Fruit fly (Drosophila melanogaster) whole organism, adult: Measurements from ENCODE around the gene Ugt37A2.

Experiments used
- CG12768 ChIP-seq: fragments of 200-800 bp; sonication (Bioruptor generic); optimal IDR thresholded peaks from 2 replicates; lab custom pipeline; 2017; ENCODE audit warnings: missing biosample characterization, missing genetic modification characterization, mild to moderate bottlenecking, moderate library complexity, missing genetic modification reagents
- CG7045 ChIP-seq: fragments of 200-800 bp; sonication (Bioruptor generic); optimal IDR thresholded peaks from 2 replicates; lab custom pipeline; 2017; ENCODE audit warnings: missing biosample characterization, mild to moderate bottlenecking, missing genetic modification characterization
- Clk ChIP-seq: fragments of 200-800 bp; sonication (Bioruptor generic); optimal IDR thresholded peaks from 2 replicates; lab custom pipeline; 2017; ENCODE audit warnings: missing biosample characterization, missing genetic modification characterization
- Crg-1 ChIP-seq: fragments of 200-800 bp; sonication (Bioruptor generic); optimal IDR thresholded peaks from 2 replicates; lab custom pipeline; 2016; ENCODE audit warnings: missing biosample characterization, missing genetic modification characterization
- Mnt ChIP-seq: fragments of 200-800 bp; sonication (Bioruptor generic); optimal IDR thresholded peaks from 2 replicates; lab custom pipeline; 2016; ENCODE audit warnings: missing biosample characterization, mild to moderate bottlenecking, missing genetic modification characterization
- bab1 ChIP-seq: fragments of 200-800 bp; sonication (Bioruptor generic); optimal IDR thresholded peaks from 3 replicates; lab custom pipeline; 2019; ENCODE audit warnings: missing biosample characterization, mild to moderate bottlenecking, missing genetic modification characterization, moderate library complexity
- cic ChIP-seq: fragments of 200-800 bp; sonication (Bioruptor generic); optimal IDR thresholded peaks from 2 replicates; lab custom pipeline; 2017; ENCODE audit warnings: missing biosample characterization, mild to moderate bottlenecking, missing genetic modification characterization, moderate library complexity
- tj ChIP-seq: fragments of 200-800 bp; sonication (Bioruptor generic); optimal IDR thresholded peaks from 3 replicates; lab custom pipeline; 2017; ENCODE audit warnings: missing biosample characterization, mild to moderate bottlenecking, missing genetic modification characterization, moderate library complexity
- toe ChIP-seq: fragments of 200-800 bp; sonication (Bioruptor generic); optimal IDR thresholded peaks from 2 replicates; lab custom pipeline; 2016; ENCODE audit warnings: missing biosample characterization, missing genetic modification characterization

DNA sequence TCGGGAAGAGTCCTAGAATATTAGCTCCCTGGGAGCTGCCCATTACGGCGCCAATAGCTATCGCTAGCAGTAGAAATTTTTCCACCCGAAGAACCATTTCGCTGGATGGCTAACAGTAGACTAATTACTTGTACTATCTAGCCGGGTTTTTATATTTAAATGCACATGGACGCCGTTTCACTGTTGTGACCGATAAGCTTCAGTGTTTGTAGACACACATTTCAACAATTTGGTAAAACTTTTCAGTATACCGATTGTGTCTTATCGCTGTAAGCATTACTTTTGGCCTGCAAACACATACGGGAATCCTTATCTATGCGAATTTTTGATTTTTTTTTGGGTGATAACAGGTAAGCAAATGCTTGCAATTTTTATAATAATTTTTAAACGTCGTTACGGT lies 4.1 kb downstream of the Ugt37A2 start, which contains the start of gene Ugt37A3:
- TF ChIP-seq CG7045 (GFP tag; lab: Kevin White, UChicago) (no peak), CG12768 (GFP tag; lab: Kevin White, UChicago) (no peak), bab1 (GFP tag; lab: Kevin White, UChicago) (no peak), Crg-1 (GFP tag; lab: Kevin White, UChicago) (no peak), Clk (GFP tag; lab: Kevin White, UChicago) (no peak), tj (no peak), Mnt (GFP tag; lab: Kevin White, UChicago) (peak; percentile 4), toe (GFP tag; lab: Kevin White, UChicago) (no peak), cic (no peak)
